Worm (Caenorhabditis elegans) whole organism, midembryonic: Measurements from ENCODE around the gene dot-1.2.

Experiments used
- cog-1 ChIP-seq: sonication (generic microtip); optimal IDR thresholded peaks from 2 replicates; lab custom pipeline; 2016; ENCODE audit warnings: missing genetic modification characterization, missing compliant biosample characterization
- flt-1 ChIP-seq: fragments of 200-800 bp; sonication (Bioruptor generic); IDR thresholded peaks from 2 replicates; pipeline ENCODE4 v1.3.6; 2022; ENCODE audit warnings: missing genetic modification characterization, missing compliant biosample characterization
- med-1 ChIP-seq: sonication (generic microtip); optimal IDR thresholded peaks from 2 replicates; lab custom pipeline; 2017; ENCODE audit warnings: missing genetic modification characterization, mild to moderate bottlenecking, missing compliant biosample characterization, antibody characterized with exemption, missing genetic modification reagents; ENCODE audit not compliant: insufficient read depth
- tab-1 ChIP-seq: fragments of 200-800 bp; sonication (Bioruptor generic); IDR thresholded peaks from 2 replicates; pipeline ENCODE4 v1.3.6; 2022; ENCODE audit warnings: missing genetic modification characterization, missing compliant biosample characterization
- ztf-23 ChIP-seq: fragments of 200-800 bp; sonication (Bioruptor generic); IDR thresholded peaks from 2 replicates; pipeline ENCODE4 v1.3.6; 2022; ENCODE audit warnings: missing genetic modification reagents, missing genetic modification characterization, missing compliant biosample characterization
- ztf-29 ChIP-seq: fragments of 200-800 bp; sonication (Bioruptor generic); IDR thresholded peaks from 2 replicates; pipeline ENCODE4 v1.3.6; 2022; ENCODE audit warnings: missing genetic modification reagents, missing genetic modification characterization, missing compliant biosample characterization

ce11 chrX:11857178-11857577, 12.0 kb downstream of the dot-1.2 start, which contains the start of gene mes-1:
- TF ChIP-seq cog-1 (tag; lab: Kevin White, UChicago) (no peak), ztf-23 (GFP tag; lab: Robert Waterston, UW) (no peak), flt-1 (no peak), ztf-29 (no peak), tab-1 (GFP tag; lab: Robert Waterston, UW) (no peak), med-1 (GFP tag; lab: Kevin White, UChicago) (no peak)
